Worm (Caenorhabditis elegans) whole organism, L4 larva: ENCODE results near the gene C45B11.6.

Experiments
- F49E8.2 ChIP-seq: sonication (generic microtip); optimal IDR thresholded peaks from 2 replicates; lab custom pipeline; 2016; ENCODE audit warnings: missing compliant biosample characterization, mild to moderate bottlenecking, missing genetic modification characterization, borderline replicate concordance
- ZK546.5 ChIP-seq, 2 experiments: sonication (generic microtip); optimal IDR thresholded peaks; 2 replicates each; lab custom pipeline; 2017; ENCODE audit warnings: missing biosample characterization in 2 of 2, missing genetic modification characterization in 2 of 2
- ama-1 ChIP-seq: fragments of 150-350 bp; optimal IDR thresholded peaks from 2 replicates; lab custom pipeline; 2014; ENCODE audit warnings: inconsistent platforms, mixed read lengths
- ces-1 ChIP-seq: fragments of 150-350 bp; sonication (generic microtip); optimal IDR thresholded peaks from 4 replicates; lab custom pipeline; 2014; ENCODE audit warnings: missing biosample characterization, missing genetic modification reagents, missing genetic modification characterization
- daf-12 ChIP-seq: fragments of 150-350 bp; optimal IDR thresholded peaks from 2 replicates; lab custom pipeline; 2014; ENCODE audit warnings: missing biosample characterization, missing genetic modification reagents, missing genetic modification characterization
- hlh-30 ChIP-seq: sonication (generic microtip); optimal IDR thresholded peaks from 2 replicates; lab custom pipeline; 2017; ENCODE audit warnings: antibody characterized with exemption, mild to moderate bottlenecking, missing genetic modification characterization, missing compliant biosample characterization; ENCODE audit not compliant: insufficient read depth
- jun-1 ChIP-seq: fragments of 150-350 bp; optimal IDR thresholded peaks from 2 replicates; lab custom pipeline; 2014; ENCODE audit warnings: missing biosample characterization, missing genetic modification reagents, missing genetic modification characterization
- mdt-29 ChIP-seq: fragments of 200-800 bp; sonication (Bioruptor generic); IDR thresholded peaks from 2 replicates; pipeline ENCODE4 v1.3.6; 2022; ENCODE audit warnings: missing genetic modification reagents, missing genetic modification characterization, missing compliant biosample characterization
- nhr-11 ChIP-seq: fragments of 150-350 bp; optimal IDR thresholded peaks from 2 replicates; lab custom pipeline; 2014; ENCODE audit warnings: missing biosample characterization, missing genetic modification characterization
- nhr-41 ChIP-seq: fragments of 200-800 bp; sonication (Bioruptor generic); IDR thresholded peaks from 2 replicates; pipeline ENCODE4 v1.3.6; 2022; ENCODE audit warnings: missing genetic modification reagents, missing genetic modification characterization, missing compliant biosample characterization
- nhr-76 ChIP-seq: fragments of 150-350 bp; optimal IDR thresholded peaks from 2 replicates; lab custom pipeline; 2014; ENCODE audit warnings: missing biosample characterization, missing genetic modification characterization
- pha-4 ChIP-seq, 2 experiments: fragments of 150-350 bp in 1 of 2; fragments of 200-800 bp in 1 of 2; sonication (Bioruptor generic) in 1 of 2; IDR thresholded peaks in 1 of 2; optimal IDR thresholded peaks in 1 of 2; 2 replicates each; pipeline versions ENCODE4 v1.3.6 to Lab custom; 2014 to 2022; ENCODE audit warnings: missing genetic modification characterization in 2 of 2, missing genetic modification reagents in 2 of 2, missing biosample characterization in 1 of 2, missing compliant biosample characterization in 1 of 2
- skn-1 ChIP-seq: fragments of 150-350 bp; optimal IDR thresholded peaks from 2 replicates; lab custom pipeline; 2014; ENCODE audit warnings: missing biosample characterization, missing genetic modification characterization
- unc-62 ChIP-seq, 3 experiments: fragments of 150-350 bp in 1 of 3; sonication (generic microtip); optimal IDR thresholded peaks in 2 of 3; peaks in 1 of 3; 1 replicate in 1 of 3; 2 replicates in 2 of 3; lab custom pipeline; 2014 to 2017; ENCODE audit warnings: missing biosample characterization in 3 of 3, missing genetic modification characterization in 3 of 3, missing genetic modification reagents in 3 of 3, missing genotype in 1 of 3

ce11 chrV:11046730-11047129 is 2.9 kb downstream of the C45B11.6 start, which contains the start of gene dhs-18:
- TF ChIP-seq unc-62 (GFP tag; optimal IDR thresholded peaks at IDR 0.05 in 1 of 2; lab: Kevin White, UChicago): peak in 1 of 2 experiments; percentile 66
- TF ChIP-seq unc-62 (tag; optimal IDR thresholded peaks at IDR 0.05; lab: Kevin White, UChicago): no peak
- TF ChIP-seq daf-12 (tag; lab: Kevin White, UChicago): no peak
- TF ChIP-seq ama-1: no peak
- no peak for TF ChIP-seq jun-1
- TF ChIP-seq ces-1 (GFP tag; lab: Kevin White, UChicago): no peak
- no peak for TF ChIP-seq mdt-29 (GFP tag; lab: Robert Waterston, UW)
- no peak for TF ChIP-seq F49E8.2 (tag; lab: Kevin White, UChicago)
- TF ChIP-seq hlh-30 (tag; lab: Kevin White, UChicago): peak; percentile 23
- no peak for TF ChIP-seq pha-4 (GFP tag; IDR thresholded peaks at IDR 0.05; lab: Robert Waterston, UW)
- TF ChIP-seq pha-4 (tag; optimal IDR thresholded peaks at IDR 0.05; lab: Kevin White, UChicago): no peak
- no peak for TF ChIP-seq ZK546.5 (tag; optimal IDR thresholded peaks at IDR 0.05; lab: Kevin White, UChicago)
- no peak for TF ChIP-seq nhr-11 (tag; lab: Kevin White, UChicago)
- TF ChIP-seq nhr-41 (GFP tag; lab: Robert Waterston, UW): no peak
- no peak for TF ChIP-seq nhr-76
- TF ChIP-seq skn-1 (tag; lab: Kevin White, UChicago): no peak
